Fruit fly (Drosophila melanogaster): ENCODE measurements around the gene CG3176.

CG3176 gene

dm6 chrX:493445-494190 lies 12.0 kb downstream of the CG3176 start, which contains the start of gene CG17896 (continued):
- TF ChIP-seq gcm (GFP tag; optimal IDR thresholded peaks at IDR 0.05) (peak; percentile 91), GATAe (GFP tag; conservative IDR thresholded peaks at IDR 0.05) (peak; percentile 97), cad (GFP tag; optimal IDR thresholded peaks at IDR 0.05) (no peak), CG5180 (GFP tag; optimal IDR thresholded peaks at IDR 0.05) (peak; percentile 86), mam (GFP tag; optimal IDR thresholded peaks at IDR 0.05) (peak; percentile 99), odd (GFP tag; optimal IDR thresholded peaks at IDR 0.05) (peak; percentile 92), CG11456 (GFP tag; IDR thresholded peaks at IDR 0.05) (peak; percentile 99), CG7987 (GFP tag; optimal IDR thresholded peaks at IDR 0.05) (peak; percentile 95), yki (optimal IDR thresholded peaks at IDR 0.05) (no peak), CG6272 (GFP tag; IDR thresholded peaks at IDR 0.05) (peak; percentile 96), Ada2b (GFP tag; IDR thresholded peaks at IDR 0.05) (peak; percentile 99), dati (GFP tag; IDR thresholded peaks at IDR 0.05) (peak; percentile 90), fd3F (GFP tag; optimal IDR thresholded peaks at IDR 0.05) (peak; percentile 98), chn (GFP tag; optimal IDR thresholded peaks at IDR 0.05) (peak; percentile 97), oc (tag; optimal IDR thresholded peaks at IDR 0.05) (peak; percentile 95), CG12104 (GFP tag; optimal IDR thresholded peaks at IDR 0.05) (peak; percentile 97), CG7963 (GFP tag; IDR thresholded peaks at IDR 0.05; ENCODE audit: partially characterized antibody) (no peak), pfk (GFP tag; optimal IDR thresholded peaks at IDR 0.05) (peak; percentile 2), wor (GFP tag; IDR thresholded peaks at IDR 0.05) (peak; percentile 90), Scr (GFP tag; IDR thresholded peaks at IDR 0.05; ENCODE audit: partially characterized antibody) (no peak), C15 (GFP tag; IDR thresholded peaks at IDR 0.05) (peak; percentile 97), Atf-2 (GFP tag; optimal IDR thresholded peaks at IDR 0.05) (peak; percentile 98), vvl (GFP tag; IDR thresholded peaks at IDR 0.05) (peak; percentile 98), stc (GFP tag; IDR thresholded peaks at IDR 0.05) (peak; percentile 96), CG17328 (GFP tag; IDR thresholded peaks at IDR 0.05) (peak; percentile 96), CG34422 (GFP tag; IDR thresholded peaks at IDR 0.05) (peak; percentile 98), btn (GFP tag; optimal IDR thresholded peaks at IDR 0.05) (peak; percentile 92), HmgZ (tag; optimal IDR thresholded peaks at IDR 0.05) (peak; percentile 99), CG8281 (tag; optimal IDR thresholded peaks at IDR 0.05) (peak; percentile 85), CG9609 (GFP tag; optimal IDR thresholded peaks at IDR 0.05) (peak; percentile 99), Vsx1 (GFP tag; optimal IDR thresholded peaks at IDR 0.05) (peak; percentile 91), CG30020 (tag; optimal IDR thresholded peaks at IDR 0.05) (peak; percentile 55), Antp (GFP tag; optimal IDR thresholded peaks at IDR 0.05) (peak; percentile 99), CG2875 (GFP tag; optimal IDR thresholded peaks at IDR 0.05) (peak; percentile 91), CG10321 (GFP tag; IDR thresholded peaks at IDR 0.05) (peak; percentile 80), CG10979 (tag; optimal IDR thresholded peaks at IDR 0.05) (peak; percentile 90), her (GFP tag; optimal IDR thresholded peaks at IDR 0.05) (peak; percentile 98), gfzf (GFP tag; optimal IDR thresholded peaks at IDR 0.05) (peak; percentile 34), CG1647 (GFP tag; optimal IDR thresholded peaks at IDR 0.05) (peak; percentile 98), CG16779 (GFP tag; IDR thresholded peaks at IDR 0.05) (peak; percentile 99), salm (tag; optimal IDR thresholded peaks at IDR 0.05) (peak; percentile 93), Blimp-1 (GFP tag; optimal IDR thresholded peaks at IDR 0.05) (peak; percentile 92), nau (GFP tag; optimal IDR thresholded peaks at IDR 0.05) (peak; percentile 96), CG14050 (GFP tag; IDR thresholded peaks at IDR 0.05) (peak; percentile 95), H2.0 (GFP tag; IDR thresholded peaks at IDR 0.05) (peak; percentile 97), Hsf (GFP tag; optimal IDR thresholded peaks at IDR 0.05) (peak; percentile 99), CG6654 (GFP tag; optimal IDR thresholded peaks at IDR 0.05) (peak; percentile 84), CG11560 (tag; IDR thresholded peaks at IDR 0.05) (peak; percentile 94), CG3847 (GFP tag; IDR thresholded peaks at IDR 0.05) (peak; percentile 99), CG30403 (GFP tag; optimal IDR thresholded peaks at IDR 0.05) (peak; percentile 98)

All from whole organism, embryonic.